Worm (Caenorhabditis elegans) whole organism, L1 larva: ENCODE results near the gene ZC513.14.

ENCODE experiments used
- C04F5.9 ChIP-seq: sonication (generic microtip); optimal IDR thresholded peaks from 2 replicates; lab custom pipeline; 2016; ENCODE audit warnings: missing genetic modification characterization, missing compliant biosample characterization
- aly-2 ChIP-seq: fragments of 150-350 bp; optimal IDR thresholded peaks from 2 replicates; lab custom pipeline; 2014; ENCODE audit warnings: missing biosample characterization, missing genetic modification characterization
- blmp-1 ChIP-seq: fragments of 150-350 bp; optimal IDR thresholded peaks from 2 replicates; lab custom pipeline; 2014; ENCODE audit warnings: missing biosample characterization, missing genetic modification characterization
- ceh-8 ChIP-seq: fragments of 200-800 bp; sonication (Bioruptor generic); optimal IDR thresholded peaks from 2 replicates; lab custom pipeline; 2018; ENCODE audit warnings: mild to moderate bottlenecking, missing genetic modification characterization, moderate library complexity, missing compliant biosample characterization
- ceh-82 ChIP-seq, 3 experiments: fragments of 150-350 bp in 1 of 3; sonication (generic microtip) in 2 of 3; optimal IDR thresholded peaks; 2 replicates each; lab custom pipeline; 2014 to 2017; ENCODE audit warnings: missing biosample characterization in 3 of 3, missing genetic modification characterization in 3 of 3
- ces-1 ChIP-seq: fragments of 150-350 bp; optimal IDR thresholded peaks from 2 replicates; lab custom pipeline; 2014; ENCODE audit warnings: missing biosample characterization, missing genetic modification reagents, missing genetic modification characterization
- dpl-1 ChIP-seq, 3 experiments: fragments of 150-350 bp in 2 of 3; sonication (generic microtip) in 1 of 3; optimal IDR thresholded peaks; 2 replicates each; lab custom pipeline; 2014 to 2017; ENCODE audit warnings: missing biosample characterization in 3 of 3, missing genetic modification characterization in 3 of 3, missing genetic modification reagents in 3 of 3
- efl-1 ChIP-seq, 4 experiments: fragments of 150-350 bp; optimal IDR thresholded peaks in 3 of 4; peaks in 1 of 4; 1 replicate in 1 of 4; 2 replicates in 3 of 4; lab custom pipeline; 2014; ENCODE audit warnings: missing biosample characterization in 2 of 4, missing genetic modification characterization in 2 of 4, missing genetic modification reagents in 2 of 4
- efl-3 ChIP-seq: fragments of 200-800 bp; sonication (Bioruptor generic); optimal IDR thresholded peaks from 2 replicates; lab custom pipeline; 2018; ENCODE audit warnings: mild to moderate bottlenecking, missing genetic modification characterization, missing compliant biosample characterization
- egl-27 ChIP-seq, 2 experiments: fragments of 150-350 bp in 1 of 2; sonication (generic microtip); optimal IDR thresholded peaks; 3 replicates each; lab custom pipeline; 2017 to 2018; ENCODE audit warnings: missing biosample characterization in 2 of 2, missing genetic modification characterization in 2 of 2, missing genetic modification reagents in 2 of 2
- elt-2 ChIP-seq: sonication (generic microtip); optimal IDR thresholded peaks from 2 replicates; lab custom pipeline; 2016; ENCODE audit warnings: missing genetic modification characterization, mild to moderate bottlenecking, inconsistent platforms, missing compliant biosample characterization, missing genetic modification reagents
- elt-3 ChIP-seq, 6 experiments: fragments of 150-350 bp in 1 of 6; sonication (generic microtip); optimal IDR thresholded peaks; 2 replicates each; lab custom pipeline; 2017 to 2018; ENCODE audit warnings: missing biosample characterization in 6 of 6, missing genetic modification characterization in 6 of 6, inconsistent platforms in 1 of 6
- ets-5 ChIP-seq: fragments of 200-800 bp; sonication (Bioruptor generic); IDR thresholded peaks from 2 replicates; pipeline ENCODE4 v1.3.6; 2022; ENCODE audit warnings: missing genetic modification characterization, missing compliant biosample characterization
- fkh-10 ChIP-seq: sonication (generic microtip); optimal IDR thresholded peaks from 2 replicates; lab custom pipeline; 2017; ENCODE audit warnings: missing biosample characterization, missing genetic modification reagents, missing genetic modification characterization
- fos-1 ChIP-seq: fragments of 150-350 bp; optimal IDR thresholded peaks from 2 replicates; lab custom pipeline; 2014; ENCODE audit warnings: missing biosample characterization, missing genetic modification characterization
- grh-1 ChIP-seq: fragments of 200-800 bp; sonication (Bioruptor generic); IDR thresholded peaks from 2 replicates; pipeline ENCODE4 v1.3.6; 2022; ENCODE audit warnings: missing genetic modification reagents, missing genetic modification characterization, missing compliant biosample characterization
- hlh-4 ChIP-seq: sonication (generic microtip); optimal IDR thresholded peaks from 2 replicates; lab custom pipeline; 2016; ENCODE audit warnings: mild to moderate bottlenecking, missing genetic modification characterization, missing compliant biosample characterization
- jun-1 ChIP-seq: fragments of 150-350 bp; optimal IDR thresholded peaks from 2 replicates; lab custom pipeline; 2014; ENCODE audit warnings: missing biosample characterization, missing genetic modification reagents, missing genetic modification characterization
- lin-13 ChIP-seq: fragments of 150-350 bp; optimal IDR thresholded peaks from 2 replicates; lab custom pipeline; 2014; ENCODE audit warnings: missing biosample characterization, missing genetic modification reagents, missing genetic modification characterization
- lin-14 ChIP-seq: fragments of 200-800 bp; sonication (Bioruptor generic); optimal IDR thresholded peaks from 2 replicates; lab custom pipeline; 2018; ENCODE audit warnings: mild to moderate bottlenecking, missing genetic modification characterization, moderate library complexity, missing compliant biosample characterization
- lin-35 ChIP-seq, 2 experiments: fragments of 150-350 bp; optimal IDR thresholded peaks; 2 replicates each; lab custom pipeline; 2014; ENCODE audit warnings: missing biosample characterization in 2 of 2, missing genetic modification characterization in 2 of 2, missing genetic modification reagents in 2 of 2
- lir-3 ChIP-seq: sonication (generic microtip); optimal IDR thresholded peaks from 2 replicates; lab custom pipeline; 2016; ENCODE audit warnings: mild to moderate bottlenecking, missing genetic modification characterization, moderate library complexity, missing compliant biosample characterization; ENCODE audit not compliant: poor library complexity
- mdl-1 ChIP-seq, 2 experiments: fragments of 150-350 bp; optimal IDR thresholded peaks; 2 replicates each; lab custom pipeline; 2014 to 2017; ENCODE audit warnings: missing biosample characterization in 2 of 2, missing genetic modification characterization in 2 of 2, inconsistent platforms in 1 of 2
- mef-2 ChIP-seq: fragments of 150-350 bp; optimal IDR thresholded peaks from 2 replicates; lab custom pipeline; 2014; ENCODE audit warnings: missing biosample characterization, missing genetic modification characterization
- mep-1 ChIP-seq: fragments of 150-350 bp; optimal IDR thresholded peaks from 2 replicates; lab custom pipeline; 2014; ENCODE audit warnings: missing biosample characterization, missing genetic modification characterization
- nhr-11 ChIP-seq: fragments of 150-350 bp; optimal IDR thresholded peaks from 2 replicates; lab custom pipeline; 2014; ENCODE audit warnings: missing biosample characterization, missing genetic modification characterization
- nhr-19 ChIP-seq: fragments of 200-800 bp; sonication (Bioruptor generic); conservative IDR thresholded peaks from 2 replicates; pipeline ENCODE4 v1.3.6; 2022; ENCODE audit warnings: missing genetic modification characterization, missing compliant biosample characterization
- nhr-20 ChIP-seq: sonication (generic microtip); optimal IDR thresholded peaks from 2 replicates; lab custom pipeline; 2016; ENCODE audit warnings: mild to moderate bottlenecking, missing genetic modification characterization, missing compliant biosample characterization
- nhr-237 ChIP-seq: fragments of 150-350 bp; optimal IDR thresholded peaks from 2 replicates; lab custom pipeline; 2014; ENCODE audit warnings: missing biosample characterization, missing genetic modification characterization
- nhr-28 ChIP-seq: fragments of 150-350 bp; optimal IDR thresholded peaks from 2 replicates; lab custom pipeline; 2014; ENCODE audit warnings: missing biosample characterization, missing genetic modification characterization
- nhr-71 ChIP-seq: sonication (generic microtip); optimal IDR thresholded peaks from 2 replicates; lab custom pipeline; 2016; ENCODE audit warnings: mild to moderate bottlenecking, missing genetic modification characterization, moderate library complexity, missing compliant biosample characterization
- nhr-76 ChIP-seq: sonication (generic microtip); optimal IDR thresholded peaks from 2 replicates; lab custom pipeline; 2017; ENCODE audit warnings: missing biosample characterization, missing genetic modification characterization
- nhr-77 ChIP-seq: fragments of 150-350 bp; optimal IDR thresholded peaks from 2 replicates; lab custom pipeline; 2014; ENCODE audit warnings: missing biosample characterization, missing genetic modification characterization
- nhr-85 ChIP-seq: sonication (generic microtip); peaks from one replicate; lab custom pipeline; 2016; ENCODE audit warnings: missing genetic modification characterization, inconsistent platforms, missing compliant biosample characterization
- nhr-90 ChIP-seq: sonication (generic microtip); optimal IDR thresholded peaks from 2 replicates; lab custom pipeline; 2016; ENCODE audit warnings: mild to moderate bottlenecking, missing genetic modification characterization, missing compliant biosample characterization; ENCODE audit not compliant: poor library complexity
- pag-3 ChIP-seq: sonication (generic microtip); optimal IDR thresholded peaks from 2 replicates; lab custom pipeline; 2017; ENCODE audit warnings: missing genetic modification characterization, mild to moderate bottlenecking, missing compliant biosample characterization, antibody characterized with exemption, borderline replicate concordance; ENCODE audit not compliant: insufficient read depth
- snu-23 ChIP-seq: sonication (generic microtip); optimal IDR thresholded peaks from 2 replicates; lab custom pipeline; 2016; ENCODE audit warnings: missing genetic modification characterization, missing compliant biosample characterization
- tlp-1 ChIP-seq: fragments of 150-350 bp; optimal IDR thresholded peaks from 2 replicates; lab custom pipeline; 2014; ENCODE audit warnings: missing biosample characterization, missing genetic modification characterization
- unc-130 ChIP-seq: fragments of 150-350 bp; optimal IDR thresholded peaks from 2 replicates; lab custom pipeline; 2017; ENCODE audit warnings: missing biosample characterization, missing genetic modification characterization, inconsistent platforms
- unc-30 ChIP-seq: sonication (generic microtip); optimal IDR thresholded peaks from 2 replicates; lab custom pipeline; 2017; ENCODE audit warnings: missing biosample characterization, missing genetic modification characterization
- unc-62 ChIP-seq: fragments of 150-350 bp; optimal IDR thresholded peaks from 2 replicates; lab custom pipeline; 2014; ENCODE audit warnings: missing biosample characterization, missing genetic modification reagents, missing genetic modification characterization
- unc-98 ChIP-seq: fragments of 200-800 bp; sonication (Bioruptor generic); IDR thresholded peaks from 2 replicates; pipeline ENCODE4 v1.3.6; 2022; ENCODE audit warnings: missing genetic modification characterization, missing compliant biosample characterization
- zip-4 ChIP-seq: fragments of 200-800 bp; sonication (Bioruptor generic); optimal IDR thresholded peaks from 2 replicates; lab custom pipeline; 2018; ENCODE audit warnings: mild to moderate bottlenecking, missing genetic modification characterization, moderate library complexity, missing compliant biosample characterization
- ztf-4 ChIP-seq: fragments of 150-350 bp; optimal IDR thresholded peaks from 2 replicates; lab custom pipeline; 2014; ENCODE audit warnings: missing biosample characterization, missing genetic modification characterization

The ZC513.14 gene

DNA sequence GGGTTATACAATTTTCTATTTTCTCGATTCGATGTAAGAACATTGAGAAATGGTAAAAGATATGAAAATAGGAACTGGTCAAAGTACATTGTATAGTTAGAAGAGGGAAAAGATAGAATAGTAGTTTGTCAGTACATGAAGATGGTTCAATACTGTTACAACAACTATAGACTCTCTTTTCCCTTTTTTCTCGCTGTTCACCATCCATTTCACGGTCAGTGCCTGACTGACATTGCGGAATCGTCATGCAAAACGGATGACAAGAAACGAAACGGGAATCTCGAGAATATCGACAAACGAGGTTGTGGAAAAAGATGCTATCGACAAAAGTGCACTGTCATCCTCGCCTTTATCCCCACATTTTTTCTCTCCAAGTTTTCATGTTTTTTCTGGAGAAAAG, 7.8 kb upstream of the ZC513.14 start:
- no peak for TF ChIP-seq ztf-4 (tag; lab: Kevin White, UChicago)
- TF ChIP-seq efl-1 (optimal IDR thresholded peaks at IDR 0.05; lab: Kevin White, UChicago) = no peak
- peak in 1 of 2 experiments; percentile 41 for TF ChIP-seq efl-1 (GFP tag; optimal IDR thresholded peaks at IDR 0.05 in 1 of 2; lab: Kevin White, UChicago)
- TF ChIP-seq nhr-76 (tag; lab: Kevin White, UChicago) = no peak
- TF ChIP-seq ets-5 (GFP tag; lab: Robert Waterston, UW) = no peak
- no peak for TF ChIP-seq unc-98 (GFP tag; lab: Robert Waterston, UW)
- peak; percentile 92 for TF ChIP-seq blmp-1 (tag; lab: Kevin White, UChicago)
- no peak for TF ChIP-seq unc-130
- no peak for TF ChIP-seq nhr-28 (tag; lab: Kevin White, UChicago)
- peak in 2 of 6 experiments; percentile 33 to 36 for TF ChIP-seq elt-3 (tag; optimal IDR thresholded peaks at IDR 0.05; lab: Kevin White, UChicago)
- TF ChIP-seq nhr-71 (tag; lab: Kevin White, UChicago) = peak; percentile 15
- peak; percentile 62 for TF ChIP-seq lin-14 (GFP tag; lab: Kevin White, UChicago)
- no peak for TF ChIP-seq egl-27 (tag; optimal IDR thresholded peaks at IDR 0.05; lab: Kevin White, UChicago)
- peak; percentile 35 for TF ChIP-seq nhr-20
- no peak for TF ChIP-seq nhr-237 (tag; lab: Kevin White, UChicago)
- TF ChIP-seq snu-23 = peak; percentile 28
- peak; percentile 38 for TF ChIP-seq mep-1

DNA sequence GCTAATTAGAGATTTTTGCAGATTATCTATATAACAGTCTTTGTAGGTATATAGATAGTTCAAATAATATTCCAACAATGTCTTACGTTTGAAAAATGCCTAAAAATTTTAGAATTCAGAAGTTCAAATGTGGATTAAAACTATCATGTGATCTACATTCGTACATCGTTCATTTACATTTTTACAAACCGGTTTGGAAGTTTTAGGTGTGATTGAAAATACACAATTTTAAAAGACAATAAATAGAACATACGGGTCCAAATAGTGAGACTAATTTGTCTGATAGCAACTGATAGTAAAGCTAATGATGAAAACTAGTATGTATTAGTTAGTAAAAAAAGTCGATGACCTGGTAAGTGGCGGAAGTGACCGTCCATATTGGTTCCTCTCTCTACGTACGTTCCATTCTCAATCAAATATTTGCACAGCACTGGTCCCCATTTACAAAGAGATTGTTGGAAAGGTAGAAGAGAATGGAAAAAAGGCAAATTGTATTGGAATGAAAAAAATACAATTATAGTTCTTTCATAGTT, 5.6 kb upstream of the ZC513.14 start:
- peak; percentile 60 for TF ChIP-seq grh-1 (GFP tag; lab: Robert Waterston, UW)
- TF ChIP-seq unc-62 (GFP tag; lab: Kevin White, UChicago) = no peak
- TF ChIP-seq lin-35 (GFP tag; optimal IDR thresholded peaks at IDR 0.05; lab: Kevin White, UChicago) = peak in 1 of 2 experiments; percentile 12
- no peak for TF ChIP-seq mep-1
- TF ChIP-seq lin-14 (GFP tag; lab: Kevin White, UChicago) = peak; percentile 36
- TF ChIP-seq efl-1 (optimal IDR thresholded peaks at IDR 0.05; lab: Kevin White, UChicago) = no peak
- peak in 1 of 2 experiments; percentile 90 for TF ChIP-seq efl-1 (GFP tag; optimal IDR thresholded peaks at IDR 0.05 in 1 of 2; lab: Kevin White, UChicago)
- TF ChIP-seq nhr-20 = peak; percentile 2
- peak; percentile 81 for TF ChIP-seq nhr-85

DNA sequence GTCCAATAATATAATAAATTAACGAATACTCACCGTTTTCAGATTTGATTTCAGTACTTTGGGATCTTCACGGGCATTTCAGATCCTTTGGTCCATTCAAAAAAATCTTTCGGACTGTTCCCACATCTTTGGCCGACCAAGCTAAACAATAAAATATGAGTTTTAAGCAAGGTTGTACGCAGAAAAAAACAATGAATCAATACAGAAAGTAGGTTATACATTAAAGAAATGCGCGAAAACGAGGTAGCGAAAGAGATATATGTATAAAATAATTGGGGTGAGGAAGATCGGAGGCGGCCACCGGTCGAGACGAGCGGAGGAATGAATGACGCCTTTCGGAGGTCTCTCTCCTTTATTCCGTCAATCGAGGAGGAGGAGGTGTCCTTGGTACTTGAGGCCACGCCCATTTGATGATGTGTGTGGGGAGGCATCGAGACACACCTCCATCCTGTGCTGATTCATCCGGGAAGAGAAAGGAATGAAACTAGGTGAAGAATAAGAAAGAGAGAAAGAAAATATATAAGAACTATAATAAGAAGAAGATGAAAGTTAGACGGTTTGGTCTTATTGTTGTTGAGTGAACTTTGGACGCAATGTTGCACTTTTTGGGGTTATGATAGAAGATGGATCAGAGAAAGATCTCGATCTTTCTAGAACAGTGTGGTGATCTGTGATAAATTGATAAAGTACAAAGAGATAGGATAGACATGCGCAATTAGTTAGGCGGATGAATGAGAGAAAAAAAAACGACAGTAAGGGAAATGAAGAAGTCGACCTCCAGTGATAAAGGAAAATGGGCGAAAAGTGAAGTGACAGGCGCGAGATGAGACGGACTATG, 4.6 kb upstream of the ZC513.14 start:
- TF ChIP-seq unc-30 (tag; lab: Kevin White, UChicago) = no peak
- peak; percentile 61 for TF ChIP-seq lin-14 (GFP tag; lab: Kevin White, UChicago)
- no peak for TF ChIP-seq nhr-90 (tag; lab: Kevin White, UChicago)
- no peak for TF ChIP-seq fos-1 (tag; lab: Kevin White, UChicago)
- TF ChIP-seq C04F5.9 (tag; lab: Kevin White, UChicago) = no peak
- TF ChIP-seq ceh-82 (tag; optimal IDR thresholded peaks at IDR 0.05; lab: Kevin White, UChicago) = no peak
- no peak for TF ChIP-seq pag-3 (tag; lab: Kevin White, UChicago)
- peak; percentile 32 for TF ChIP-seq mep-1
- no peak for TF ChIP-seq ceh-8 (GFP tag; lab: Kevin White, UChicago)
- TF ChIP-seq nhr-11 (tag; lab: Kevin White, UChicago) = no peak
- TF ChIP-seq nhr-85 = peak; percentile 84
- TF ChIP-seq snu-23 = peak; percentile 46
- TF ChIP-seq efl-3 (GFP tag; lab: Kevin White, UChicago) = no peak
- TF ChIP-seq blmp-1 (tag; lab: Kevin White, UChicago) = peak; percentile 98
- TF ChIP-seq nhr-71 (tag; lab: Kevin White, UChicago) = peak; percentile 54
- TF ChIP-seq tlp-1 (tag; lab: Kevin White, UChicago) = no peak
- no peak for TF ChIP-seq fkh-10 (GFP tag; lab: Kevin White, UChicago)
- TF ChIP-seq mef-2 (tag; lab: Kevin White, UChicago) = no peak
- TF ChIP-seq jun-1 (tag; lab: Kevin White, UChicago) = no peak
- no peak for TF ChIP-seq lin-13 (GFP tag; lab: Kevin White, UChicago)
- TF ChIP-seq lir-3 (tag; lab: Kevin White, UChicago) = no peak
- peak; percentile 56 for TF ChIP-seq nhr-19
- TF ChIP-seq efl-1 (optimal IDR thresholded peaks at IDR 0.05; lab: Kevin White, UChicago) = no peak
- TF ChIP-seq efl-1 (GFP tag; optimal IDR thresholded peaks at IDR 0.05 in 1 of 2; lab: Kevin White, UChicago) = no peak
- TF ChIP-seq hlh-4 (tag; lab: Kevin White, UChicago) = no peak
- no peak for TF ChIP-seq aly-2 (tag; lab: Kevin White, UChicago)
- no peak for TF ChIP-seq ces-1 (GFP tag; lab: Kevin White, UChicago)
- peak; percentile 66 for TF ChIP-seq nhr-20
- no peak for TF ChIP-seq dpl-1 (GFP tag; optimal IDR thresholded peaks at IDR 0.05; lab: Kevin White, UChicago)
- no peak for TF ChIP-seq elt-2 (tag; lab: Kevin White, UChicago)
- TF ChIP-seq nhr-77 (tag; lab: Kevin White, UChicago) = no peak
- no peak for TF ChIP-seq mdl-1 (tag; optimal IDR thresholded peaks at IDR 0.05; lab: Kevin White, UChicago)
- no peak for TF ChIP-seq zip-4 (GFP tag; lab: Kevin White, UChicago)
